Fruit fly (Drosophila melanogaster): Measurements from ENCODE around the gene CG14377.

- TF ChIP-seq CG8478 (optimal IDR thresholded peaks at IDR 0.05) (no peak), CTCF (optimal IDR thresholded peaks at IDR 0.05) (no peak)
These were observed at the start of gene CG14377 for dm6 chr3R:13397535-13397934.

All from S2 (cell line).